Fruit fly (Drosophila melanogaster) whole organism, embryonic: ENCODE results near the gene Glyat.

Source experiments
- Asciz ChIP-seq: fragments of 200-800 bp; sonication (Bioruptor generic); optimal IDR thresholded peaks from 2 replicates; lab custom pipeline; 2017; ENCODE audit warnings: missing biosample characterization, mild to moderate bottlenecking, missing genetic modification characterization, missing genetic modification reagents
- Blimp-1 ChIP-seq: fragments of 200-800 bp; sonication (Bioruptor generic); optimal IDR thresholded peaks from 3 replicates; lab custom pipeline; 2018; ENCODE audit warnings: missing biosample characterization, missing genetic modification characterization, mild to moderate bottlenecking, moderate library complexity, missing genetic modification reagents
- BtbVII ChIP-seq: fragments of 200-800 bp; sonication (Bioruptor generic); optimal IDR thresholded peaks from 3 replicates; lab custom pipeline; 2017; ENCODE audit warnings: missing biosample characterization, mild to moderate bottlenecking, missing genetic modification characterization
- CG1024 ChIP-seq: fragments of 200-800 bp; sonication (Bioruptor generic); IDR thresholded peaks from 2 replicates; pipeline ENCODE4 v1.3.6; 2022; ENCODE audit warnings: missing biosample characterization, missing genetic modification characterization
- CG11696 ChIP-seq: fragments of 200-800 bp; sonication (Bioruptor generic); IDR thresholded peaks from 2 replicates; pipeline ENCODE4 v1.3.6; 2022; ENCODE audit warnings: missing biosample characterization, missing genetic modification characterization
- CG11723 ChIP-seq: fragments of 200-800 bp; sonication (Bioruptor generic); optimal IDR thresholded peaks from 2 replicates; lab custom pipeline; 2017; ENCODE audit warnings: missing biosample characterization, mild to moderate bottlenecking, missing genetic modification characterization
- CG12071 ChIP-seq: fragments of 200-800 bp; sonication (Bioruptor generic); optimal IDR thresholded peaks from 3 replicates; lab custom pipeline; 2018; ENCODE audit warnings: missing biosample characterization, mild to moderate bottlenecking, missing genetic modification characterization
- CG12155 ChIP-seq: fragments of 200-800 bp; sonication (Bioruptor generic); optimal IDR thresholded peaks from 3 replicates; lab custom pipeline; 2016; ENCODE audit warnings: missing biosample characterization, missing genetic modification characterization
- CG12769 ChIP-seq: fragments of 200-800 bp; sonication (Bioruptor generic); optimal IDR thresholded peaks from 2 replicates; lab custom pipeline; 2019; ENCODE audit warnings: missing biosample characterization, mild to moderate bottlenecking, missing genetic modification characterization, moderate library complexity
- CG15269 ChIP-seq: fragments of 200-800 bp; sonication (Bioruptor generic); optimal IDR thresholded peaks from 2 replicates; lab custom pipeline; 2018; ENCODE audit warnings: missing biosample characterization, mild to moderate bottlenecking, missing genetic modification characterization, moderate library complexity
- CG17328 ChIP-seq: fragments of 200-800 bp; sonication (Bioruptor generic); IDR thresholded peaks from 2 replicates; pipeline ENCODE4 v1.3.6; 2022; ENCODE audit warnings: missing biosample characterization, missing genetic modification characterization
- CG17802 ChIP-seq: fragments of 200-800 bp; sonication (Bioruptor generic); optimal IDR thresholded peaks from 2 replicates; lab custom pipeline; 2018; ENCODE audit warnings: missing biosample characterization, mild to moderate bottlenecking, missing genetic modification characterization, moderate library complexity
- CG18619 ChIP-seq: fragments of 200-800 bp; sonication (Bioruptor generic); optimal IDR thresholded peaks from 3 replicates; lab custom pipeline; 2017; ENCODE audit warnings: missing biosample characterization, mild to moderate bottlenecking, missing genetic modification characterization
- CG2199 ChIP-seq: fragments of 200-800 bp; sonication (Bioruptor generic); IDR thresholded peaks from 3 replicates; pipeline ENCODE4 v1.3.6; 2022; ENCODE audit warnings: missing biosample characterization, missing genetic modification characterization
- CG3065 ChIP-seq: fragments of 200-800 bp; sonication (Bioruptor generic); optimal IDR thresholded peaks from 2 replicates; lab custom pipeline; 2016; ENCODE audit warnings: missing biosample characterization, missing genetic modification characterization
- CG31441 ChIP-seq: fragments of 200-800 bp; sonication (Bioruptor generic); IDR thresholded peaks from 2 replicates; pipeline ENCODE4 v1.3.6; 2022; ENCODE audit warnings: missing biosample characterization, missing genetic modification characterization
- CG34422 ChIP-seq: fragments of 200-800 bp; sonication (Bioruptor generic); IDR thresholded peaks from 3 replicates; pipeline ENCODE4 v1.3.6; 2022; ENCODE audit warnings: missing biosample characterization, missing genetic modification characterization
- CG3726 ChIP-seq: fragments of 200-800 bp; sonication (Bioruptor generic); IDR thresholded peaks from 3 replicates; pipeline ENCODE4, ENCODE4 v1.3.6; 2022; ENCODE audit warnings: missing biosample characterization, missing genetic modification characterization
- CG4282 ChIP-seq: fragments of 200-800 bp; sonication (Bioruptor generic); optimal IDR thresholded peaks from 2 replicates; lab custom pipeline; 2016; ENCODE audit warnings: missing biosample characterization, missing genetic modification characterization
- CG7987 ChIP-seq: fragments of 200-800 bp; sonication (Bioruptor generic); optimal IDR thresholded peaks from 2 replicates; lab custom pipeline; 2018; ENCODE audit warnings: missing biosample characterization, mild to moderate bottlenecking, missing genetic modification characterization, moderate library complexity
- CG8478 ChIP-seq: fragments of >200 bp; optimal IDR thresholded peaks from 2 replicates; lab custom pipeline; 2018
- Dip2 ChIP-seq: fragments of 200-800 bp; sonication (Bioruptor generic); IDR thresholded peaks from 2 replicates; pipeline ENCODE4 v1.3.6; 2022; ENCODE audit warnings: missing biosample characterization, missing genetic modification characterization
- Doc3 ChIP-seq: fragments of 200-800 bp; sonication (Bioruptor generic); IDR thresholded peaks from 3 replicates; pipeline ENCODE4 v1.3.6; 2022; ENCODE audit warnings: missing biosample characterization, missing genetic modification characterization; ENCODE audit not compliant: partially characterized antibody
- E2f2 ChIP-seq: fragments of 200-800 bp; sonication (Bioruptor generic); IDR thresholded peaks from 2 replicates; pipeline ENCODE4 v1.3.6; 2022; ENCODE audit warnings: missing biosample characterization, missing genetic modification characterization
- Ets65A ChIP-seq: fragments of 200-800 bp; sonication (Bioruptor generic); peaks from one replicate; lab custom pipeline; 2016; ENCODE audit warnings: missing biosample characterization, missing genetic modification characterization
- Ets97D ChIP-seq: fragments of 200-800 bp; sonication (Bioruptor generic); optimal IDR thresholded peaks from 3 replicates; lab custom pipeline; 2016; ENCODE audit warnings: missing biosample characterization, missing genetic modification characterization
- Hmr ChIP-seq: fragments of 200-800 bp; sonication (Bioruptor generic); optimal IDR thresholded peaks from 3 replicates; lab custom pipeline; 2017; ENCODE audit warnings: mild to moderate bottlenecking, missing biosample characterization, missing genetic modification reagents, missing genetic modification characterization
- Meics ChIP-seq: fragments of 200-800 bp; sonication (Bioruptor generic); optimal IDR thresholded peaks from 2 replicates; lab custom pipeline; 2017; ENCODE audit warnings: missing biosample characterization, mild to moderate bottlenecking, missing genetic modification characterization
- Oaz ChIP-seq: fragments of 200-800 bp; sonication (Bioruptor generic); IDR thresholded peaks from 2 replicates; pipeline ENCODE4 v1.3.6; 2022; ENCODE audit warnings: missing biosample characterization, missing genetic modification characterization
- Stat92E ChIP-seq, 3 experiments: fragments of >200 bp in 2 of 3; fragments of 200-800 bp in 1 of 3; sonication (Bioruptor generic) in 1 of 3; optimal IDR thresholded peaks; 2 replicates each; lab custom pipeline; 2017 to 2019; ENCODE audit warnings: missing biosample characterization in 3 of 3, missing genetic modification characterization in 3 of 3, mild to moderate bottlenecking in 1 of 3, moderate library complexity in 1 of 3
- Trl ChIP-seq, 3 experiments: fragments of >200 bp in 2 of 3; fragments of 200-800 bp in 1 of 3; sonication (Bioruptor generic) in 1 of 3; optimal IDR thresholded peaks; 2 replicates in 1 of 3; 3 replicates in 2 of 3; lab custom pipeline; 2016 to 2017; ENCODE audit warnings: missing biosample characterization in 1 of 3, missing genetic modification characterization in 1 of 3
- bcd ChIP-seq: fragments of 200-800 bp; sonication (Bioruptor generic); optimal IDR thresholded peaks from 2 replicates; lab custom pipeline; 2017; ENCODE audit warnings: missing biosample characterization, mild to moderate bottlenecking, missing genetic modification characterization
- cg ChIP-seq: fragments of 200-800 bp; sonication (Bioruptor generic); optimal IDR thresholded peaks from 3 replicates; lab custom pipeline; 2019; ENCODE audit warnings: missing biosample characterization, mild to moderate bottlenecking, missing genetic modification characterization, moderate library complexity
- dan ChIP-seq: fragments of 200-800 bp; sonication (Bioruptor generic); IDR thresholded peaks from 2 replicates; pipeline ENCODE4 v1.3.6; 2022; ENCODE audit warnings: missing biosample characterization, missing genetic modification characterization
- danr ChIP-seq: fragments of 200-800 bp; sonication (Bioruptor generic); IDR thresholded peaks from 2 replicates; pipeline ENCODE4 v1.3.6; 2022; ENCODE audit warnings: missing biosample characterization, missing genetic modification characterization
- dysf ChIP-seq: fragments of 200-800 bp; sonication (Bioruptor generic); IDR thresholded peaks from 3 replicates; pipeline ENCODE4 v1.3.6; 2022; ENCODE audit warnings: missing biosample characterization, missing genetic modification characterization
- ewg ChIP-seq: fragments of 200-800 bp; sonication (Bioruptor generic); optimal IDR thresholded peaks from 3 replicates; lab custom pipeline; 2017; ENCODE audit warnings: mild to moderate bottlenecking, missing biosample characterization, missing genetic modification reagents, missing genetic modification characterization
- gcm2 ChIP-seq: fragments of 200-800 bp; sonication (Bioruptor generic); optimal IDR thresholded peaks from 2 replicates; lab custom pipeline; 2016; ENCODE audit warnings: missing biosample characterization, missing genetic modification characterization
- ham ChIP-seq: fragments of 200-800 bp; sonication (Bioruptor generic); IDR thresholded peaks from 2 replicates; pipeline ENCODE4 v1.3.6; 2022; ENCODE audit warnings: missing biosample characterization, missing genetic modification characterization
- jigr1 ChIP-seq: fragments of 200-800 bp; sonication (Bioruptor generic); IDR thresholded peaks from 3 replicates; pipeline ENCODE4 v1.3.6; 2022; ENCODE audit warnings: missing biosample characterization, missing genetic modification characterization
- mirr ChIP-seq: fragments of 200-800 bp; sonication (Bioruptor generic); optimal IDR thresholded peaks from 3 replicates; lab custom pipeline; 2018; ENCODE audit warnings: missing biosample characterization, mild to moderate bottlenecking, missing genetic modification characterization
- pfk ChIP-seq: fragments of 200-800 bp; sonication (Bioruptor generic); optimal IDR thresholded peaks from 2 replicates; lab custom pipeline; 2018; ENCODE audit warnings: missing biosample characterization, mild to moderate bottlenecking, missing genetic modification characterization, moderate library complexity
- pho ChIP-seq: fragments of 200-800 bp; sonication (Bioruptor generic); optimal IDR thresholded peaks from 2 replicates; lab custom pipeline; 2016; ENCODE audit warnings: missing biosample characterization, missing genetic modification characterization
- prd ChIP-seq, 3 experiments: fragments of >200 bp in 2 of 3; fragments of 200-800 bp in 1 of 3; sonication (Bioruptor generic) in 1 of 3; optimal IDR thresholded peaks in 2 of 3; IDR thresholded peaks in 1 of 3; 2 replicates in 2 of 3; 3 replicates in 1 of 3; pipeline versions ENCODE4 v1.3.6 to Lab custom; 2017 to 2022; ENCODE audit warnings: missing biosample characterization in 1 of 3, missing genetic modification characterization in 1 of 3
- sc ChIP-seq, 3 experiments: fragments of >200 bp in 2 of 3; fragments of 200-800 bp in 1 of 3; sonication (Bioruptor generic) in 1 of 3; optimal IDR thresholded peaks; 2 replicates in 2 of 3; 3 replicates in 1 of 3; lab custom pipeline; 2017; ENCODE audit warnings: mild to moderate bottlenecking in 1 of 3, missing biosample characterization in 1 of 3, missing genetic modification characterization in 1 of 3, missing genetic modification reagents in 1 of 3
- scrt ChIP-seq: fragments of 200-800 bp; sonication (Bioruptor generic); optimal IDR thresholded peaks from 2 replicates; lab custom pipeline; 2018; ENCODE audit warnings: missing biosample characterization, mild to moderate bottlenecking, missing genetic modification characterization, moderate library complexity
- sd ChIP-seq: fragments of 200-800 bp; sonication (Bioruptor generic); optimal IDR thresholded peaks from 3 replicates; lab custom pipeline; 2018; ENCODE audit warnings: missing biosample characterization, mild to moderate bottlenecking, missing genetic modification characterization, moderate library complexity
- sisA ChIP-seq: fragments of 200-800 bp; sonication (Bioruptor generic); IDR thresholded peaks from 2 replicates; pipeline ENCODE4 v1.3.6; 2022; ENCODE audit warnings: missing biosample characterization, missing genetic modification characterization
- slou ChIP-seq: fragments of 200-800 bp; sonication (Bioruptor generic); optimal IDR thresholded peaks from 3 replicates; lab custom pipeline; 2016; ENCODE audit warnings: missing biosample characterization, missing genetic modification characterization
- sr ChIP-seq: fragments of 200-800 bp; sonication (Bioruptor generic); IDR thresholded peaks from 3 replicates; pipeline ENCODE4 v1.3.6; 2022; ENCODE audit warnings: missing biosample characterization, missing genetic modification characterization
- z ChIP-seq: fragments of 200-800 bp; sonication (Bioruptor generic); IDR thresholded peaks from 3 replicates; pipeline ENCODE4 v1.3.6; 2022; ENCODE audit warnings: missing biosample characterization, missing genetic modification characterization

The Glyat gene

DNA sequence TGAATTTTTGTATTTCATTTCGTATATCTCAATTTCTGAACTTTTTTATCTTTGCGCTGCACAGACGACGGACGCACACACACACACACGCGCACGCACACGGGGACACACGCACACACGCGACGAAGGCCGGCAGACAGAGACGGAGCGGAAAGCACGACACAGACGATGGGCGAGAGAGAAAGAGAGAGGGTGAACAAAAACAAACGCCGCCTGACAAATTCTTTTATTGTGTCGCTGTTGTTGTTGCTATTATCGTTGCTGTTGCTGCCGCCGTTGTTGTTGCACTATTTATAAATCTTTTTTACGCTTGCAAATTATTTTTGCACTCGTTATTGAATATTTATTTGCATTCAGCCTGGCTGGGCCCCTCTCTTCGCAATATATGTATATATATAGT, 33.7 kb downstream of the Glyat start (continued):
- TF ChIP-seq sisA (no peak), Ets97D (GFP tag; lab: Kevin White, UChicago) (no peak), Blimp-1 (no peak), Doc3 (GFP tag; lab: Robert Waterston, UW) (no peak), CG12071 (GFP tag; lab: Kevin White, UChicago) (no peak), scrt (GFP tag; lab: Kevin White, UChicago) (no peak), Stat92E (GFP tag; optimal IDR thresholded peaks at IDR 0.05; lab: Kevin White, UChicago) (peak in 1 of 3 experiments; percentile 90), sc (optimal IDR thresholded peaks at IDR 0.05; lab: Kevin White, UChicago) (no peak), sc (GFP tag; optimal IDR thresholded peaks at IDR 0.05; lab: Kevin White, UChicago) (no peak), z (GFP tag; lab: Robert Waterston, UW) (no peak), CG3065 (no peak), Trl (optimal IDR thresholded peaks at IDR 0.05; lab: Kevin White, UChicago) (peak; percentile 66 to 81), Trl (GFP tag; optimal IDR thresholded peaks at IDR 0.05; lab: Kevin White, UChicago) (no peak), bcd (no peak), CG11723 (GFP tag; lab: Kevin White, UChicago) (no peak), dan (no peak), CG12155 (GFP tag; lab: Kevin White, UChicago) (no peak), E2f2 (GFP tag; lab: Robert Waterston, UW) (no peak), CG8478 (lab: Kevin White, UChicago) (no peak), mirr (GFP tag; lab: Kevin White, UChicago) (no peak), CG12769 (tag; lab: Kevin White, UChicago) (peak; percentile 34), jigr1 (GFP tag; lab: Robert Waterston, UW) (no peak), cg (peak; percentile 91), ham (GFP tag; lab: Robert Waterston, UW) (no peak), dysf (GFP tag; lab: Robert Waterston, UW) (no peak), CG4282 (GFP tag; lab: Kevin White, UChicago) (no peak), Hmr (GFP tag; lab: Kevin White, UChicago) (no peak), sr (GFP tag; lab: Robert Waterston, UW) (no peak), CG2199 (peak; percentile 22; the same call in 1 of the 3 replicates), pho (GFP tag; lab: Kevin White, UChicago) (no peak), prd (optimal IDR thresholded peaks at IDR 0.05; lab: Kevin White, UChicago) (no peak), prd (GFP tag; IDR thresholded peaks at IDR 0.05; lab: Robert Waterston, UW) (no peak), CG18619 (GFP tag; lab: Kevin White, UChicago) (no peak), CG3726 (GFP tag; lab: Robert Waterston, UW) (no peak), CG34422 (GFP tag; lab: Robert Waterston, UW) (peak; percentile 71; the same call in 1 of the 3 replicates), slou (no peak), Asciz (GFP tag; lab: Kevin White, UChicago) (no peak), ewg (GFP tag; lab: Kevin White, UChicago) (no peak), CG17328 (no peak), CG15269 (tag; lab: Kevin White, UChicago) (no peak), gcm2 (no peak), CG11696 (GFP tag; lab: Robert Waterston, UW) (no peak), danr (GFP tag; lab: Robert Waterston, UW) (no peak), Ets65A (GFP tag; lab: Kevin White, UChicago) (no peak), CG7987 (GFP tag; lab: Kevin White, UChicago) (peak; percentile 25), CG1024 (GFP tag; lab: Robert Waterston, UW) (no peak), CG17802 (no peak), Oaz (GFP tag; lab: Robert Waterston, UW) (no peak), Meics (no peak), CG31441 (GFP tag; lab: Robert Waterston, UW) (no peak), sd (tag; lab: Kevin White, UChicago) (peak; percentile 74), Dip2 (GFP tag; lab: Robert Waterston, UW) (no peak), BtbVII (no peak), pfk (GFP tag; lab: Kevin White, UChicago) (no peak)
